Worm (Caenorhabditis elegans) whole organism, mixed stage, embryonic: ENCODE data around the gene VW02B12L.2.

Source experiments
- bed-3 ChIP-seq: fragments of 200-800 bp; sonication (Bioruptor generic); optimal IDR thresholded peaks from 3 replicates; lab custom pipeline; 2018; ENCODE audit warnings: mild to moderate bottlenecking, missing genetic modification characterization, moderate library complexity, missing compliant biosample characterization
- blmp-1 ChIP-seq: fragments of 150-350 bp; optimal IDR thresholded peaks from 2 replicates; lab custom pipeline; 2014; ENCODE audit warnings: missing biosample characterization, missing genetic modification characterization
- ceh-39 ChIP-seq: fragments of 150-350 bp; optimal IDR thresholded peaks from 2 replicates; lab custom pipeline; 2014; ENCODE audit warnings: missing biosample characterization, missing genetic modification characterization
- ceh-83 ChIP-seq: fragments of 200-800 bp; sonication (Bioruptor generic); optimal IDR thresholded peaks from 2 replicates; lab custom pipeline; 2018; ENCODE audit warnings: mild to moderate bottlenecking, missing genetic modification characterization, missing compliant biosample characterization
- ces-1 ChIP-seq: fragments of 150-350 bp; optimal IDR thresholded peaks from 2 replicates; lab custom pipeline; 2014; ENCODE audit warnings: missing biosample characterization, missing genetic modification reagents, missing genetic modification characterization
- cnd-1 ChIP-seq: fragments of 200-800 bp; sonication (Bioruptor generic); optimal IDR thresholded peaks from 2 replicates; lab custom pipeline; 2018; ENCODE audit warnings: mild to moderate bottlenecking, missing genetic modification characterization, missing compliant biosample characterization
- drap-1 ChIP-seq: fragments of 200-800 bp; sonication (Bioruptor generic); optimal IDR thresholded peaks from 3 replicates; lab custom pipeline; 2018; ENCODE audit warnings: mild to moderate bottlenecking, missing genetic modification characterization, missing compliant biosample characterization
- elt-3 ChIP-seq: fragments of 150-350 bp; optimal IDR thresholded peaks from 2 replicates; lab custom pipeline; 2014; ENCODE audit warnings: missing biosample characterization, missing genetic modification characterization
- flh-1 ChIP-seq: fragments of 200-800 bp; sonication (Bioruptor generic); optimal IDR thresholded peaks from 2 replicates; lab custom pipeline; 2018; ENCODE audit warnings: mild to moderate bottlenecking, missing genetic modification characterization, moderate library complexity, missing compliant biosample characterization
- ham-2 ChIP-seq: fragments of 200-800 bp; sonication (Bioruptor generic); optimal IDR thresholded peaks from 2 replicates; lab custom pipeline; 2018; ENCODE audit warnings: mild to moderate bottlenecking, missing genetic modification characterization, missing compliant biosample characterization
- hlh-1 ChIP-seq: fragments of 150-350 bp; optimal IDR thresholded peaks from 2 replicates; lab custom pipeline; 2014; ENCODE audit warnings: missing biosample characterization, missing genetic modification reagents, missing genetic modification characterization
- lin-32 ChIP-seq: fragments of 200-800 bp; sonication (Bioruptor generic); optimal IDR thresholded peaks from 2 replicates; lab custom pipeline; 2018; ENCODE audit warnings: mild to moderate bottlenecking, missing genetic modification characterization, missing compliant biosample characterization
- lsy-2 ChIP-seq: fragments of 150-350 bp; optimal IDR thresholded peaks from 2 replicates; lab custom pipeline; 2014; ENCODE audit warnings: missing biosample characterization, missing genetic modification characterization
- mab-5 ChIP-seq: fragments of 150-350 bp; optimal IDR thresholded peaks from 2 replicates; lab custom pipeline; 2014; ENCODE audit warnings: missing biosample characterization, missing genetic modification characterization
- mep-1 ChIP-seq: fragments of 150-350 bp; optimal IDR thresholded peaks from 2 replicates; lab custom pipeline; 2017; ENCODE audit warnings: missing biosample characterization, missing genetic modification reagents, missing genetic modification characterization, inconsistent platforms
- nhr-12 ChIP-seq: fragments of 150-350 bp; optimal IDR thresholded peaks from 2 replicates; lab custom pipeline; 2014; ENCODE audit warnings: missing biosample characterization, missing genetic modification characterization
- nhr-2 ChIP-seq: fragments of 150-350 bp; optimal IDR thresholded peaks from 2 replicates; lab custom pipeline; 2014; ENCODE audit warnings: missing biosample characterization, missing genetic modification characterization
- nhr-237 ChIP-seq: fragments of 150-350 bp; optimal IDR thresholded peaks from 2 replicates; lab custom pipeline; 2014; ENCODE audit warnings: missing biosample characterization, missing genetic modification characterization
- nhr-28 ChIP-seq: fragments of 150-350 bp; optimal IDR thresholded peaks from 2 replicates; lab custom pipeline; 2014; ENCODE audit warnings: missing biosample characterization, missing genetic modification characterization
- nhr-76 ChIP-seq: sonication (generic microtip); optimal IDR thresholded peaks from 2 replicates; lab custom pipeline; 2017; ENCODE audit warnings: missing biosample characterization, missing genetic modification characterization
- pha-4 ChIP-seq: fragments of 150-350 bp; optimal IDR thresholded peaks from 2 replicates; lab custom pipeline; 2018; ENCODE audit warnings: missing biosample characterization, missing genetic modification reagents, missing genetic modification characterization
- sem-2 ChIP-seq: fragments of 200-800 bp; sonication (Bioruptor generic); optimal IDR thresholded peaks from 2 replicates; lab custom pipeline; 2018; ENCODE audit warnings: mild to moderate bottlenecking, missing genetic modification characterization, missing compliant biosample characterization
- snpc-4 ChIP-seq: fragments of 150-350 bp; optimal IDR thresholded peaks from 2 replicates; lab custom pipeline; 2014; ENCODE audit warnings: missing biosample characterization, missing genetic modification characterization
- sptf-1 ChIP-seq: sonication (generic microtip); optimal IDR thresholded peaks from 2 replicates; lab custom pipeline; 2017; ENCODE audit warnings: mild to moderate bottlenecking, missing genetic modification characterization, moderate library complexity, missing compliant biosample characterization
- tbx-8 ChIP-seq: fragments of 200-800 bp; sonication (Bioruptor generic); optimal IDR thresholded peaks from 2 replicates; lab custom pipeline; 2018; ENCODE audit warnings: mild to moderate bottlenecking, missing genetic modification characterization, moderate library complexity, missing compliant biosample characterization
- unc-120 ChIP-seq: sonication (generic microtip); optimal IDR thresholded peaks from 2 replicates; lab custom pipeline; 2017; ENCODE audit warnings: missing genetic modification characterization, missing compliant biosample characterization; ENCODE audit not compliant: poor library complexity, severe bottlenecking
- unc-39 ChIP-seq: fragments of 150-350 bp; optimal IDR thresholded peaks from 2 replicates; lab custom pipeline; 2014; ENCODE audit warnings: missing biosample characterization, missing genetic modification characterization
- unc-62 ChIP-seq: fragments of 150-350 bp; optimal IDR thresholded peaks from 2 replicates; lab custom pipeline; 2014; ENCODE audit warnings: missing biosample characterization, missing genetic modification reagents, missing genetic modification characterization
- zip-8 ChIP-seq: fragments of 150-350 bp; optimal IDR thresholded peaks from 2 replicates; lab custom pipeline; 2014; ENCODE audit warnings: missing biosample characterization, missing genetic modification characterization
- ztf-11 ChIP-seq: fragments of 150-350 bp; optimal IDR thresholded peaks from 2 replicates; lab custom pipeline; 2014; ENCODE audit warnings: missing biosample characterization, missing genetic modification characterization

The VW02B12L.2 gene

DNA sequence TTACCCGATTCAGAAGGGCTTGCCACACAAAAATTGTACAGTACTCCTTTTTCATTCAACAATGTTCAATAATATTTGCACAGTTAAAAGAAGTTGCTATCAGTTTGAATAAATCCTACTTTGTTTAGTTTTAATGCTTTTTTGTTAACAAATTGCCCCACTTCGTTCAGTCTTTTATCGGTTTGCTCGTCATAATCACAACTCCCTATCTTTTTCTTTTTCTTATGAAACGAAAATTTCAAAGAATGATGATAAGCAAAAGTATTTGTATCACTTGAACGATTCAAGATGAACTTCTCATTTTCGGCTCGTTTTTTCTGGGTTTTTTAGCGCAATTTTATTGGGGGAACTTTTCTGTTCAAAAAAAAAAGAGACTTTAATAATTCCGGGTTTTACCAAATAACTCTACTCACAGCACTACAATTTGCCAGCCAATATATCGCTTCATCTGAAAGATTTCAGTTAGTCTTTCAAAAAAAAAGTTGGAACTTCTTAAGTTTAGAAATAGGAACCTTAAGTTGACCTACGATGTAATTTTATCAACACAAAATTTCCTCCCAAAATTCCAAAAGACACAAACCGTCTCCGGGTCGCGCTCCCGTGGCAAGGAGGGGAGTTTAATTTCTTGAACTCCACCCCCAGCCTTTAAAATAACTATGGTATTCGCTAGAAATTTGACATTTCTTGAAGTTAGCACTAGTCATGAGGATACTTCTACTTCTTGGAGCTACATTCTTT is 15.4 kb downstream of the VW02B12L.2 start, which contains the start of gene C05D12.3:
Gene C05D12.3 (plus strand): TSS at position 688 of the 738 bp plus-strand sequence.
- no peak for TF ChIP-seq unc-39
- TF ChIP-seq nhr-2, result no peak
- no peak for TF ChIP-seq drap-1 (GFP tag; lab: Kevin White, UChicago)
- TF ChIP-seq ztf-11 (tag; lab: Kevin White, UChicago), result no peak
- no peak for TF ChIP-seq bed-3
- TF ChIP-seq elt-3 (tag; lab: Kevin White, UChicago), result no peak
- no peak for TF ChIP-seq ces-1 (GFP tag; lab: Kevin White, UChicago)
- no peak for TF ChIP-seq pha-4 (tag; lab: Kevin White, UChicago)
- no peak for TF ChIP-seq sem-2
- no peak for TF ChIP-seq hlh-1 (tag; lab: Kevin White, UChicago)
- no peak for TF ChIP-seq nhr-237

- TF ChIP-seq mep-1 (tag; lab: Kevin White, UChicago), result no peak
- no peak for TF ChIP-seq tbx-8 (GFP tag; lab: Kevin White, UChicago)
- TF ChIP-seq zip-8 (tag; lab: Kevin White, UChicago), result no peak
- no peak for TF ChIP-seq bed-3
- no peak for TF ChIP-seq ceh-83
- TF ChIP-seq ces-1 (GFP tag; lab: Kevin White, UChicago), result no peak
- TF ChIP-seq drap-1 (GFP tag; lab: Kevin White, UChicago), result no peak
- no peak for TF ChIP-seq nhr-12 (tag; lab: Kevin White, UChicago)
- no peak for TF ChIP-seq unc-39
Observed at ce11 chrII:11424032-11424431, 16.1 kb downstream of the VW02B12L.2 start.

DNA sequence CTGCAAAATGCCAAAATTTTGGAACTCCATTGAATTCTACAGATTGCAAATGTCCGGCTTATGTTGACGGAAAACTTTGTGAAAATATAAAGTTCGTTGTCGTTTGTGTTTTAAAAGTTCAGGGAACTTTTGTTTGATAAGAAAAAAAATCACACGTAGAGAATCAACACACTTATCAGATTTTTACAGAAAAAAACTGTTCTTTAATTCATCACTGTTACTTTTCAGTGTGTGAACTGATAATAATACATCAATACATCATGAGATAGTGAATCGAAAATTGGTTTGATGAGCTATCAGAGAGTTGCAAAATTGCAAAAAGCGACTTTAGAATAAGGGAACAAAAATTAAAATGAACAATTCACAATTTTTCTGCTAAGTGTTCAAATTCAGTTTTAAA is 21.7 kb downstream of the VW02B12L.2 start:
- TF ChIP-seq blmp-1 (tag; lab: Kevin White, UChicago) (no peak), flh-1 (GFP tag; lab: Kevin White, UChicago) (no peak), nhr-12 (tag; lab: Kevin White, UChicago) (no peak), ces-1 (GFP tag; lab: Kevin White, UChicago) (no peak), lin-32 (no peak), unc-62 (GFP tag; lab: Kevin White, UChicago) (no peak), ceh-83 (no peak), lsy-2 (tag; lab: Kevin White, UChicago) (no peak), nhr-28 (no peak), unc-120 (tag; lab: Kevin White, UChicago) (no peak), unc-39 (no peak), mab-5 (tag; lab: Kevin White, UChicago) (no peak), snpc-4 (tag; lab: Kevin White, UChicago) (no peak), mep-1 (tag; lab: Kevin White, UChicago) (no peak), nhr-76 (tag; lab: Kevin White, UChicago) (no peak)
- TF ChIP-seq, all 35 proteins: peak for 0

DNA sequence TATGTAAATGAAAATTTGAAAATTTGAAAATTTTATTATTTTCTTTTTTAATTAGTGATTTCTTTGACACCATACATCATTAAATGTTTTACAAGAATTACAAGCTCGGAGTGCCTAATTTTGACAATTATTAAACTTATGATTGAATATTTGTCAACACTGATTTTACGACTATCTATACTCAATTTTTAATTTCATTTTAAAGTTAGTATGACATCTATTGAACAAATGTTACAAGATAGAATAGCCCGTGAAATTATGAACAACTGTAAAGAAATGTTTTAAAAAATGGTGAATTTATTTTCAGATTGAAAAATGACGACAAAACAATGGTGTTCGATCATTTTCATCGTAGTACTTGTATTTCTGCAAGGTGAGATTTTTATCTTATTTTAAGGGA is 22.1 kb downstream of the VW02B12L.2 start, which contains the start of gene C05D12.2:
Gene C05D12.2 (plus strand): TSS at position 301 of the 400 bp plus-strand sequence.
- TF ChIP-seq ztf-11 (tag; lab: Kevin White, UChicago) (no peak), ces-1 (GFP tag; lab: Kevin White, UChicago) (no peak), ceh-83 (no peak), hlh-1 (tag; lab: Kevin White, UChicago) (no peak), unc-39 (no peak), mep-1 (tag; lab: Kevin White, UChicago) (no peak), mab-5 (tag; lab: Kevin White, UChicago) (no peak), nhr-237 (no peak), flh-1 (GFP tag; lab: Kevin White, UChicago) (no peak), ceh-39 (tag; lab: Kevin White, UChicago) (no peak)

DNA sequence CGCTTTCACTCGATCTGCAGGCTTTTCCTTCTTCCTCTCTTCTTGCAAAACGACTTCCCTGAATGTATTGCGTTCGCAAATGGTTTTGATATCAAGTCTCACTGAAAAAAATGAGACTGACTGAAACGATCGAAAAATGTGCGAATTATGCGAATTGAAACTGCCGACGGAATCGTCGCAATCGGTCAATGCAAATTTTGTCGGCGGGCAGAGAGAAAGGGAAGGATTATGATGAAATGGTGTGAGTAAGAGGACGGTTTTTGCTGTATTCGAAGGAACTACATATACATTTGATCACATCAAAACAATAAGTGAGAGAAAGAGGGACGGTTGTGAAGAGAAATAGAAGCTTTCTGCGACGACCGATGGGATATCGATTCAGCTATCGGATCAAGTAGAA is 24.5 kb downstream of the VW02B12L.2 start, which contains the start of gene C05D12.1:
Gene C05D12.1 (minus strand): TSS at position 101 of the 400 bp plus-strand sequence.
- TF ChIP-seq flh-1 (GFP tag; lab: Kevin White, UChicago) (no peak), lsy-2 (tag; lab: Kevin White, UChicago) (no peak), nhr-28 (no peak), drap-1 (GFP tag; lab: Kevin White, UChicago) (no peak), tbx-8 (GFP tag; lab: Kevin White, UChicago) (no peak), zip-8 (tag; lab: Kevin White, UChicago) (no peak), ham-2 (GFP tag; lab: Kevin White, UChicago) (no peak), cnd-1 (tag; lab: Kevin White, UChicago) (no peak), mab-5 (tag; lab: Kevin White, UChicago) (no peak), ceh-39 (tag; lab: Kevin White, UChicago) (no peak), sptf-1 (tag; lab: Kevin White, UChicago) (no peak), unc-62 (GFP tag; lab: Kevin White, UChicago) (no peak)
